Worm (Caenorhabditis elegans): ENCODE data around the gene ZK1248.17.
A peak's percentile ranks its signal among the peaks of the same experiment; 100 is the strongest.

ZK1248.17 gene

ce11 chrII:5836153-5836719 is 9.1 kb downstream of the ZK1248.17 start, which contains the start of gene fzo-1 (continued):
- TF ChIP-seq nhr-90 (tag; optimal IDR thresholded peaks at IDR 0.05; ENCODE audit: poor library complexity) (peak; percentile 75), C34B4.2 (tag; optimal IDR thresholded peaks at IDR 0.05) (no peak), sox-4 (tag; optimal IDR thresholded peaks at IDR 0.05) (peak; percentile 71), nhr-47 (tag; optimal IDR thresholded peaks at IDR 0.05) (peak; percentile 69), fkh-8 (tag; optimal IDR thresholded peaks at IDR 0.05) (peak; percentile 52), pax-3 (tag; optimal IDR thresholded peaks at IDR 0.05) (peak; percentile 86), ceh-88 (GFP tag; IDR thresholded peaks at IDR 0.05) (peak; percentile 24; the same call in 1 of the 2 replicates), mep-1 (tag; optimal IDR thresholded peaks at IDR 0.05) (no peak), hlh-4 (tag; optimal IDR thresholded peaks at IDR 0.05) (no peak), hpl-2 (GFP tag; optimal IDR thresholded peaks at IDR 0.05) (no peak), unc-98 (GFP tag; IDR thresholded peaks at IDR 0.05) (peak; percentile 92), elt-2 (tag; optimal IDR thresholded peaks at IDR 0.05) (peak; percentile 37), nhr-19 (GFP tag; conservative IDR thresholded peaks at IDR 0.05) (0 out of 2 replicates have a peak, but pooled peaks have one; percentile 16), grh-1 (GFP tag; IDR thresholded peaks at IDR 0.05) (no peak), zip-4 (GFP tag; optimal IDR thresholded peaks at IDR 0.05) (no peak), nhr-11 (tag; optimal IDR thresholded peaks at IDR 0.05) (no peak), zag-1 (tag; optimal IDR thresholded peaks at IDR 0.05) (no peak), lir-3 (tag; optimal IDR thresholded peaks at IDR 0.05; ENCODE audit: poor library complexity) (peak; percentile 77), fos-1 (tag; optimal IDR thresholded peaks at IDR 0.05) (no peak), mef-2 (tag; optimal IDR thresholded peaks at IDR 0.05) (no peak), aly-2 (tag; optimal IDR thresholded peaks at IDR 0.05) (no peak), unc-130 (tag; optimal IDR thresholded peaks at IDR 0.05) (no peak), ets-5 (GFP tag; IDR thresholded peaks at IDR 0.05) (no peak), unc-86 (tag; optimal IDR thresholded peaks at IDR 0.05) (peak; percentile 2), ztf-11 (tag; optimal IDR thresholded peaks at IDR 0.05) (peak in 1 of 2 experiments; percentile 64), nhr-77 (tag; optimal IDR thresholded peaks at IDR 0.05) (no peak), efl-1 (optimal IDR thresholded peaks at IDR 0.05) (peak; percentile 42 to 50), efl-1 (GFP tag; optimal IDR thresholded peaks at IDR 0.05 in 1 of 2) (peak; percentile 22 to 36), nhr-85 (tag) (peak; percentile 56), nhr-76 (tag; optimal IDR thresholded peaks at IDR 0.05) (no peak), ceh-8 (GFP tag; optimal IDR thresholded peaks at IDR 0.05) (no peak), nhr-28 (tag; optimal IDR thresholded peaks at IDR 0.05) (no peak)

ce11 chrII:5835146-5835545 is 10.2 kb downstream of the ZK1248.17 start:
- TF ChIP-seq efl-1 (optimal IDR thresholded peaks at IDR 0.05) (no peak), efl-1 (GFP tag; optimal IDR thresholded peaks at IDR 0.05 in 1 of 2) (no peak), lin-39 (tag; optimal IDR thresholded peaks at IDR 0.05) (no peak), mef-2 (tag; optimal IDR thresholded peaks at IDR 0.05) (no peak), lsy-2 (tag; optimal IDR thresholded peaks at IDR 0.05) (no peak), ceh-88 (GFP tag; IDR thresholded peaks at IDR 0.05) (no peak)

DNA sequence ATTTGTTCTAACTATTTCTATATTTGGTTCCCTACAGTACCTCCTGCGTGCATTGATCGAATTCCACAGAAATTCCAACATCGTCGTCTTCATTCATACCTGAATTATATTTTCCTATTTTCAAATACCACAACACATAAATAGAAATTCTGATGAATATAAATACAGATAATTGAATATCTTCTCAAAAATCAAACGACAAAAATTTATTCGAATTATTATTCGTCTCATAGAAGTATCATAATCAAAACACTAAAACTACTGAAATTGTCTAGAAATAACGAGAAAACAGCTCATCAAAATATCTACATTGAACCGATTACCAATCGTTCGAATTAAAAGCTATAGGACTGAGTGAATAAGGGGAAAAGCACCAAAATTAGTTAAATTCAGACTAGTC is 12.2 kb downstream of the ZK1248.17 start, which contains the start of gene gtap-1:
Gene gtap-1, minus strand, starts transcription at position 101 of the 400 bp plus-strand sequence.
- no peak for TF ChIP-seq aly-2 (tag; optimal IDR thresholded peaks at IDR 0.05)

ce11 chrII:5831373-5831772 is 14.0 kb downstream of the ZK1248.17 start:
- TF ChIP-seq pag-3 (tag; optimal IDR thresholded peaks at IDR 0.05; ENCODE audit: borderline replicate concordance, insufficient read depth) (no peak), ztf-4 (tag; optimal IDR thresholded peaks at IDR 0.05) (no peak), sox-4 (tag; optimal IDR thresholded peaks at IDR 0.05) (no peak), sup-37 (GFP tag; optimal IDR thresholded peaks at IDR 0.05) (no peak), ceh-90 (tag; optimal IDR thresholded peaks at IDR 0.05) (no peak), snu-23 (GFP tag; optimal IDR thresholded peaks at IDR 0.05) (no peak)

Measured in whole organism, L1 larva.